Fruit fly (Drosophila melanogaster): Measurements from ENCODE around the gene AP-1mu.

- TF ChIP-seq usp (GFP tag; optimal IDR thresholded peaks at IDR 0.05) (no peak), Abd-B (GFP tag; optimal IDR thresholded peaks at IDR 0.05) (no peak), CG9705 (GFP tag; optimal IDR thresholded peaks at IDR 0.05) (no peak), h (GFP tag; optimal IDR thresholded peaks at IDR 0.05) (peak; percentile 80), Myc (optimal IDR thresholded peaks at IDR 0.05) (no peak), OdsH (GFP tag; optimal IDR thresholded peaks at IDR 0.05) (peak; percentile 58), psq (GFP tag; optimal IDR thresholded peaks at IDR 0.05) (peak; percentile 42), jim (GFP tag; optimal IDR thresholded peaks at IDR 0.05) (peak; percentile 20)
Observed at dm6 chr3R:9551013-9551658, 8.2 kb downstream of the AP-1mu start.
